Worm (Caenorhabditis elegans) whole organism, mixed stage, embryonic: Measurements from ENCODE around the gene Y17D7C.6.

ENCODE experiments used
- blmp-1 ChIP-seq: fragments of 150-350 bp; optimal IDR thresholded peaks from 2 replicates; lab custom pipeline; 2014; ENCODE audit warnings: missing biosample characterization, missing genetic modification characterization
- ceh-39 ChIP-seq: fragments of 150-350 bp; optimal IDR thresholded peaks from 2 replicates; lab custom pipeline; 2014; ENCODE audit warnings: missing biosample characterization, missing genetic modification characterization
- ces-1 ChIP-seq: fragments of 150-350 bp; optimal IDR thresholded peaks from 2 replicates; lab custom pipeline; 2014; ENCODE audit warnings: missing biosample characterization, missing genetic modification reagents, missing genetic modification characterization
- elt-3 ChIP-seq: fragments of 150-350 bp; optimal IDR thresholded peaks from 2 replicates; lab custom pipeline; 2014; ENCODE audit warnings: missing biosample characterization, missing genetic modification characterization
- lin-32 ChIP-seq: fragments of 200-800 bp; sonication (Bioruptor generic); optimal IDR thresholded peaks from 2 replicates; lab custom pipeline; 2018; ENCODE audit warnings: mild to moderate bottlenecking, missing genetic modification characterization, missing compliant biosample characterization
- lsy-2 ChIP-seq: fragments of 150-350 bp; optimal IDR thresholded peaks from 2 replicates; lab custom pipeline; 2014; ENCODE audit warnings: missing biosample characterization, missing genetic modification characterization
- nhr-12 ChIP-seq: fragments of 150-350 bp; optimal IDR thresholded peaks from 2 replicates; lab custom pipeline; 2014; ENCODE audit warnings: missing biosample characterization, missing genetic modification characterization
- nhr-237 ChIP-seq: fragments of 150-350 bp; optimal IDR thresholded peaks from 2 replicates; lab custom pipeline; 2014; ENCODE audit warnings: missing biosample characterization, missing genetic modification characterization
- nhr-28 ChIP-seq: fragments of 150-350 bp; optimal IDR thresholded peaks from 2 replicates; lab custom pipeline; 2014; ENCODE audit warnings: missing biosample characterization, missing genetic modification characterization
- pha-4 ChIP-seq: fragments of 150-350 bp; optimal IDR thresholded peaks from 2 replicates; lab custom pipeline; 2018; ENCODE audit warnings: missing biosample characterization, missing genetic modification reagents, missing genetic modification characterization
- sptf-1 ChIP-seq: sonication (generic microtip); optimal IDR thresholded peaks from 2 replicates; lab custom pipeline; 2017; ENCODE audit warnings: mild to moderate bottlenecking, missing genetic modification characterization, moderate library complexity, missing compliant biosample characterization
- unc-39 ChIP-seq: fragments of 150-350 bp; optimal IDR thresholded peaks from 2 replicates; lab custom pipeline; 2014; ENCODE audit warnings: missing biosample characterization, missing genetic modification characterization
- unc-62 ChIP-seq: fragments of 150-350 bp; optimal IDR thresholded peaks from 2 replicates; lab custom pipeline; 2014; ENCODE audit warnings: missing biosample characterization, missing genetic modification reagents, missing genetic modification characterization

DNA sequence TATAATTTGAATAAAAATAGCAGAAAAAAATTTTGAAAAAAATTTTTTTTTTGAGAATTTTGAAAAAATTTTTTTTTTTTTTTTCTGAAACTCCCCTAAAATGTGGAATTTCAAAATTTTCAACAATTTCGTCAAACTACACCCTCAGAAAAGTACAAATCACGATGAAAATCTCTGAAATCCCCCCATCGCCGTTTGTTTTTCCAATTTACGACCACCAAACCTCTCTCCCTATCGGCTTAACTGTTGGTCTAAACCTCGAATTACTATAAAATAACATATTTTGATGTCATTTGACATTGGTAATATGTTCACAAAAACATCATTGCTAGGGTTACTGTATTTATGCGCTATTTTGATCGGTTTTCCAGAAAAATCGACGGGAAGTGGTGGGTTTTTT, 39.6 kb upstream of the Y17D7C.6 start, which contains the start of gene Y69H2.10:
- TF ChIP-seq ces-1 (GFP tag; lab: Kevin White, UChicago) (no peak), elt-3 (tag; lab: Kevin White, UChicago) (no peak), pha-4 (tag; lab: Kevin White, UChicago) (no peak), sptf-1 (tag; lab: Kevin White, UChicago) (no peak), lsy-2 (tag; lab: Kevin White, UChicago) (no peak), lin-32 (GFP tag; lab: Kevin White, UChicago) (no peak), nhr-237 (tag; lab: Kevin White, UChicago) (no peak), nhr-12 (tag; lab: Kevin White, UChicago) (no peak), nhr-28 (tag; lab: Kevin White, UChicago) (no peak), unc-39 (no peak), ceh-39 (tag; lab: Kevin White, UChicago) (no peak), blmp-1 (no peak), unc-62 (GFP tag; lab: Kevin White, UChicago) (no peak)
